Fruit fly (Drosophila melanogaster) whole organism: ENCODE data around the gene CG13609.

Experiments used
- CG8478 ChIP-seq: fragments of >200 bp; optimal IDR thresholded peaks from 2 replicates; lab custom pipeline; 2018; ENCODE audit warnings: inconsistent platforms
- psq ChIP-seq: fragments of >200 bp; optimal IDR thresholded peaks from 2 replicates; lab custom pipeline; 2017

DNA sequence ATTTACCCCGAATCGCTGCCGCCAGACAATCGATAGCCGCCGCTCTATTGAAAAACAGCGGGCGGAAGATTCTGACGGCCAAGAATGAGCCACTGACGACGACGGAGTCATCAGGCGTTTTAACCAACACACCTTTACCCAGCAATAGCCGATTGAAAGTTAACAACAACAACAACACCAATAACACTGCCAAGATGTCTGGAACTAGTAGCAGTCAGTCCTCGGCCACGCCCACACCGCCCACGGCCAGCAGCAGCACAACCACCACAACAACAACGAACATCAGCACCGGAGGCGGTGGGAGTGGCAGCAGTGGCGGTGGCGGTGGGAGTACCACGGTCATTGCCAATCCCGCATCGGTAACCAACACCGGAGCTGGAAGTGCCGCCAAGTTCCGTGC, 5.1 kb downstream of the CG13609 start:
- TF ChIP-seq psq (lab: Kevin White, UChicago) (no peak), CG8478 (lab: Kevin White, UChicago) (no peak)
